Fruit fly (Drosophila melanogaster): ENCODE results near the gene CG45067.

The CG45067 gene

dm6 chr3L:3096726-3097597 lies 17.3 kb downstream of the CG45067 start (continued):
- peak; percentile 14 for TF ChIP-seq sens (GFP tag)
- TF ChIP-seq CG14860 (GFP tag; IDR thresholded peaks at IDR 0.05; ENCODE audit: partially characterized antibody): peak; percentile 54; the same call in 2 of the 3 replicates
- TF ChIP-seq Dek (tag; optimal IDR thresholded peaks at IDR 0.05): no peak
- no peak for TF ChIP-seq B-H1 (GFP tag; IDR thresholded peaks at IDR 0.05)
- peak; percentile 69; the same call in 2 of the 3 replicates for TF ChIP-seq mld (GFP tag; IDR thresholded peaks at IDR 0.05; ENCODE audit: partially characterized antibody)
- TF ChIP-seq ems (GFP tag; optimal IDR thresholded peaks at IDR 0.05): no peak
- TF ChIP-seq CG10462 (GFP tag; optimal IDR thresholded peaks at IDR 0.05): no peak
- no peak for TF ChIP-seq CG43689 (GFP tag; IDR thresholded peaks at IDR 0.05)
- TF ChIP-seq Rx (GFP tag; IDR thresholded peaks at IDR 0.05): no peak
- no peak for TF ChIP-seq Lim3 (GFP tag; IDR thresholded peaks at IDR 0.05)
- TF ChIP-seq dm (GFP tag; optimal IDR thresholded peaks at IDR 0.05): no peak
- no peak for TF ChIP-seq CG13775 (GFP tag; optimal IDR thresholded peaks at IDR 0.05)
- TF ChIP-seq Fer1 (GFP tag; optimal IDR thresholded peaks at IDR 0.05): no peak
- TF ChIP-seq Taf1 (GFP tag; IDR thresholded peaks at IDR 0.05): no peak
- TF ChIP-seq kah (GFP tag; optimal IDR thresholded peaks at IDR 0.05): no peak
- TF ChIP-seq stc (GFP tag; IDR thresholded peaks at IDR 0.05): no peak
- TF ChIP-seq unpg (GFP tag; optimal IDR thresholded peaks at IDR 0.05): no peak
- no peak for TF ChIP-seq CG6683 (GFP tag; optimal IDR thresholded peaks at IDR 0.05)
- TF ChIP-seq exex (tag; optimal IDR thresholded peaks at IDR 0.05): peak; percentile 71
- TF ChIP-seq ERR (GFP tag; optimal IDR thresholded peaks at IDR 0.05): no peak
- peak; percentile 97 for TF ChIP-seq Bdp1 (GFP tag; optimal IDR thresholded peaks at IDR 0.05)
- no peak for TF ChIP-seq abd-A (tag; optimal IDR thresholded peaks at IDR 0.05)
- peak; percentile 52 for TF ChIP-seq bbx (GFP tag; IDR thresholded peaks at IDR 0.05; ENCODE audit: partially characterized antibody)
- TF ChIP-seq Opbp (GFP tag; IDR thresholded peaks at IDR 0.05; ENCODE audit: partially characterized antibody): peak; percentile 46; the same call in 2 of the 3 replicates
- TF ChIP-seq YL-1 (GFP tag; optimal IDR thresholded peaks at IDR 0.05): no peak
- TF ChIP-seq CG12659 (GFP tag; optimal IDR thresholded peaks at IDR 0.05): no peak
- TF ChIP-seq CG8944 (GFP tag; optimal IDR thresholded peaks at IDR 0.05): no peak
- no peak for TF ChIP-seq CG3995 (GFP tag; optimal IDR thresholded peaks at IDR 0.05)
- TF ChIP-seq disco-r (GFP tag; optimal IDR thresholded peaks at IDR 0.05): no peak
- peak; percentile 67; the same call in 2 of the 3 replicates for TF ChIP-seq CG7963 (GFP tag; IDR thresholded peaks at IDR 0.05; ENCODE audit: partially characterized antibody)
- no peak for TF ChIP-seq CG1647 (GFP tag; optimal IDR thresholded peaks at IDR 0.05)
- peak; percentile 15; the same call in 1 of the 4 replicates for TF ChIP-seq Dll (GFP tag; IDR thresholded peaks at IDR 0.05; ENCODE audit: partially characterized antibody)
- no peak for TF ChIP-seq zfh1 (GFP tag; IDR thresholded peaks at IDR 0.05)
- no peak for TF ChIP-seq run (tag; optimal IDR thresholded peaks at IDR 0.05)
- no peak for TF ChIP-seq chm (GFP tag; IDR thresholded peaks at IDR 0.05)
- no peak for TF ChIP-seq bsh (GFP tag; optimal IDR thresholded peaks at IDR 0.05)
- peak; percentile 41 for TF ChIP-seq ato (GFP tag; IDR thresholded peaks at IDR 0.05; ENCODE audit: partially characterized antibody)
- no peak for TF ChIP-seq cato (GFP tag; optimal IDR thresholded peaks at IDR 0.05; ENCODE audit: borderline replicate concordance)
- TF ChIP-seq CG3065 (GFP tag; optimal IDR thresholded peaks at IDR 0.05): peak; percentile 19
- no peak for TF ChIP-seq D19A (tag; optimal IDR thresholded peaks at IDR 0.05)
- TF ChIP-seq hbn (GFP tag; IDR thresholded peaks at IDR 0.05; ENCODE audit: partially characterized antibody): no peak
- no peak for TF ChIP-seq jigr1 (GFP tag; IDR thresholded peaks at IDR 0.05)
- no peak for TF ChIP-seq CG10959 (GFP tag; IDR thresholded peaks at IDR 0.05)
- TF ChIP-seq BEAF-32 (GFP tag; optimal IDR thresholded peaks at IDR 0.05): no peak
- TF ChIP-seq CG34422 (GFP tag; IDR thresholded peaks at IDR 0.05): no peak
- no peak for TF ChIP-seq CG11560 (tag; IDR thresholded peaks at IDR 0.05)
- no peak for TF ChIP-seq ci (GFP tag; IDR thresholded peaks at IDR 0.05)
- no peak for TF ChIP-seq ro (GFP tag; IDR thresholded peaks at IDR 0.05)
- TF ChIP-seq pnt (GFP tag; optimal IDR thresholded peaks at IDR 0.05): no peak

Data from whole organism, embryonic.